Fruit fly (Drosophila melanogaster) whole organism, embryonic: ENCODE measurements around the gene lectin-29Ca.

Source experiments
- CG10565 ChIP-seq: fragments of 200-800 bp; sonication (Bioruptor generic); optimal IDR thresholded peaks from 3 replicates; lab custom pipeline; 2016; ENCODE audit warnings: missing biosample characterization, mild to moderate bottlenecking, missing genetic modification characterization
- CG10979 ChIP-seq: fragments of 200-800 bp; sonication (Bioruptor generic); optimal IDR thresholded peaks from 2 replicates; lab custom pipeline; 2018; ENCODE audit warnings: missing biosample characterization, mild to moderate bottlenecking, missing genetic modification characterization, moderate library complexity
- CG11456 ChIP-seq: fragments of 200-800 bp; sonication (Bioruptor generic); IDR thresholded peaks from 3 replicates; pipeline ENCODE4 v1.3.6; 2022; ENCODE audit warnings: missing biosample characterization, missing genetic modification characterization
- CG12071 ChIP-seq: fragments of 200-800 bp; sonication (Bioruptor generic); optimal IDR thresholded peaks from 3 replicates; lab custom pipeline; 2018; ENCODE audit warnings: missing biosample characterization, mild to moderate bottlenecking, missing genetic modification characterization
- CG13775 ChIP-seq: fragments of 200-800 bp; sonication (Bioruptor generic); optimal IDR thresholded peaks from 3 replicates; lab custom pipeline; 2017; ENCODE audit warnings: missing biosample characterization, mild to moderate bottlenecking, missing genetic modification characterization
- CG16813 ChIP-seq: fragments of 200-800 bp; sonication (Bioruptor generic); IDR thresholded peaks from 3 replicates; pipeline ENCODE4 v1.3.6; 2022; ENCODE audit warnings: missing biosample characterization, missing genetic modification characterization; ENCODE audit not compliant: partially characterized antibody
- CG17612 ChIP-seq: fragments of 200-800 bp; sonication (Bioruptor generic); IDR thresholded peaks from 2 replicates; pipeline ENCODE4 v1.3.6; 2022; ENCODE audit warnings: missing biosample characterization, missing genetic modification characterization
- CG18262 ChIP-seq: fragments of 200-800 bp; optimal IDR thresholded peaks from 3 replicates; lab custom pipeline; 2019; ENCODE audit warnings: missing biosample characterization, mild to moderate bottlenecking, missing genetic modification characterization, moderate library complexity
- CG2678 ChIP-seq: fragments of 200-800 bp; sonication (Bioruptor generic); optimal IDR thresholded peaks from 3 replicates; lab custom pipeline; 2019; ENCODE audit warnings: missing biosample characterization, mild to moderate bottlenecking, missing genetic modification characterization, moderate library complexity
- CG30403 ChIP-seq: fragments of 200-800 bp; sonication (Bioruptor generic); optimal IDR thresholded peaks from 3 replicates; lab custom pipeline; 2016; ENCODE audit warnings: missing biosample characterization, missing genetic modification characterization
- CG34224 ChIP-seq: fragments of 200-800 bp; sonication (Bioruptor generic); IDR thresholded peaks from 3 replicates; pipeline ENCODE4 v1.3.6; 2022; ENCODE audit warnings: missing biosample characterization, missing genetic modification characterization; ENCODE audit not compliant: partially characterized antibody
- CG4328 ChIP-seq: fragments of 200-800 bp; sonication (Bioruptor generic); optimal IDR thresholded peaks from 3 replicates; lab custom pipeline; 2017; ENCODE audit warnings: missing biosample characterization, missing genetic modification reagents, missing genetic modification characterization
- CG6765 ChIP-seq: fragments of 200-800 bp; sonication (Bioruptor generic); optimal IDR thresholded peaks from 3 replicates; lab custom pipeline; 2017; ENCODE audit warnings: missing biosample characterization, mild to moderate bottlenecking, missing genetic modification characterization
- CG7357 ChIP-seq: fragments of 200-800 bp; sonication (Bioruptor generic); IDR thresholded peaks from 3 replicates; pipeline ENCODE4 v1.3.6; 2022; ENCODE audit warnings: missing biosample characterization, missing genetic modification characterization
- CG7745 ChIP-seq: fragments of 200-800 bp; sonication (Bioruptor generic); optimal IDR thresholded peaks from 2 replicates; lab custom pipeline; 2018; ENCODE audit warnings: missing biosample characterization, mild to moderate bottlenecking, missing genetic modification characterization, moderate library complexity
- CG7786 ChIP-seq: fragments of 200-800 bp; sonication (Bioruptor generic); optimal IDR thresholded peaks from 2 replicates; lab custom pipeline; 2016; ENCODE audit warnings: missing biosample characterization, missing genetic modification characterization
- CG8478 ChIP-seq: fragments of >200 bp; optimal IDR thresholded peaks from 2 replicates; lab custom pipeline; 2018
- CG9437 ChIP-seq: fragments of 200-800 bp; sonication (Bioruptor generic); optimal IDR thresholded peaks from 2 replicates; lab custom pipeline; 2018; ENCODE audit warnings: missing biosample characterization, mild to moderate bottlenecking, missing genetic modification characterization
- CTCF ChIP-seq: fragments of 200-800 bp; sonication (Bioruptor generic); optimal IDR thresholded peaks from 2 replicates; lab custom pipeline; 2017; ENCODE audit warnings: missing biosample characterization, mild to moderate bottlenecking, missing genetic modification characterization, moderate library complexity
- Camta ChIP-seq: fragments of 200-800 bp; sonication (Bioruptor generic); optimal IDR thresholded peaks from 2 replicates; lab custom pipeline; 2016; ENCODE audit warnings: missing biosample characterization, missing genetic modification characterization
- CrebB ChIP-seq: fragments of 200-800 bp; sonication (Bioruptor generic); optimal IDR thresholded peaks from 3 replicates; lab custom pipeline; 2018; ENCODE audit warnings: missing biosample characterization, mild to moderate bottlenecking, missing genetic modification characterization
- Dbx ChIP-seq: fragments of 200-800 bp; sonication (Bioruptor generic); IDR thresholded peaks from 3 replicates; pipeline ENCODE4 v1.3.6; 2022; ENCODE audit warnings: missing biosample characterization, missing genetic modification characterization
- Dek ChIP-seq: fragments of 200-800 bp; sonication (Bioruptor generic); optimal IDR thresholded peaks from 3 replicates; lab custom pipeline; 2019; ENCODE audit warnings: missing biosample characterization, mild to moderate bottlenecking, missing genetic modification characterization, moderate library complexity
- E2f2 ChIP-seq: fragments of 200-800 bp; sonication (Bioruptor generic); IDR thresholded peaks from 2 replicates; pipeline ENCODE4 v1.3.6; 2022; ENCODE audit warnings: missing biosample characterization, missing genetic modification characterization
- Fer1 ChIP-seq: fragments of 200-800 bp; sonication (Bioruptor generic); optimal IDR thresholded peaks from 2 replicates; lab custom pipeline; 2017; ENCODE audit warnings: missing biosample characterization, mild to moderate bottlenecking, missing genetic modification characterization
- H15 ChIP-seq: fragments of 200-800 bp; sonication (Bioruptor generic); IDR thresholded peaks from 3 replicates; pipeline ENCODE4 v1.3.6; 2022; ENCODE audit warnings: missing biosample characterization, missing genetic modification characterization
- Hmr ChIP-seq: fragments of 200-800 bp; sonication (Bioruptor generic); optimal IDR thresholded peaks from 3 replicates; lab custom pipeline; 2017; ENCODE audit warnings: mild to moderate bottlenecking, missing biosample characterization, missing genetic modification reagents, missing genetic modification characterization
- Hsf ChIP-seq: fragments of 200-800 bp; sonication (Bioruptor generic); optimal IDR thresholded peaks from 3 replicates; lab custom pipeline; 2016; ENCODE audit warnings: missing biosample characterization, missing genetic modification characterization
- MESR4 ChIP-seq: fragments of 200-800 bp; sonication (Bioruptor generic); optimal IDR thresholded peaks from 2 replicates; lab custom pipeline; 2018; ENCODE audit warnings: missing biosample characterization, mild to moderate bottlenecking, missing genetic modification characterization, moderate library complexity
- Myb ChIP-seq: fragments of 200-800 bp; sonication (Bioruptor generic); optimal IDR thresholded peaks from 2 replicates; lab custom pipeline; 2016; ENCODE audit warnings: missing biosample characterization, missing genetic modification characterization
- Optix ChIP-seq: fragments of 200-800 bp; sonication (Bioruptor generic); IDR thresholded peaks from 3 replicates; pipeline ENCODE4 v1.3.6; 2022; ENCODE audit warnings: missing biosample characterization, missing genetic modification characterization
- YL-1 ChIP-seq: fragments of 200-800 bp; sonication (Bioruptor generic); optimal IDR thresholded peaks from 3 replicates; lab custom pipeline; 2017; ENCODE audit warnings: missing biosample characterization, mild to moderate bottlenecking, missing genetic modification characterization
- bbx ChIP-seq: fragments of 200-800 bp; sonication (Bioruptor generic); IDR thresholded peaks from 2 replicates; pipeline ENCODE4 v1.3.6; 2022; ENCODE audit warnings: missing biosample characterization, missing genetic modification characterization; ENCODE audit not compliant: partially characterized antibody
- crp ChIP-seq, 2 experiments: fragments of 200-800 bp; sonication (Bioruptor generic); optimal IDR thresholded peaks; 2 replicates in 1 of 2; 3 replicates in 1 of 2; lab custom pipeline; 2017; ENCODE audit warnings: missing biosample characterization in 2 of 2, missing genetic modification characterization in 2 of 2, mild to moderate bottlenecking in 1 of 2, moderate library complexity in 1 of 2
- fd3F ChIP-seq: fragments of 200-800 bp; sonication (Bioruptor generic); optimal IDR thresholded peaks from 2 replicates; lab custom pipeline; 2018; ENCODE audit warnings: missing biosample characterization, mild to moderate bottlenecking, missing genetic modification characterization, moderate library complexity
- gem ChIP-seq: fragments of 200-800 bp; sonication (Bioruptor generic); optimal IDR thresholded peaks from 2 replicates; lab custom pipeline; 2019; ENCODE audit warnings: missing biosample characterization, mild to moderate bottlenecking, missing genetic modification characterization, moderate library complexity
- her ChIP-seq: fragments of 200-800 bp; sonication (Bioruptor generic); optimal IDR thresholded peaks from 2 replicates; lab custom pipeline; 2016; ENCODE audit warnings: missing biosample characterization, missing genetic modification characterization
- nmo ChIP-seq: fragments of 200-800 bp; sonication (Bioruptor generic); optimal IDR thresholded peaks from 2 replicates; lab custom pipeline; 2018; ENCODE audit warnings: missing biosample characterization, mild to moderate bottlenecking, missing genetic modification characterization, moderate library complexity
- odd ChIP-seq: fragments of 200-800 bp; sonication (Bioruptor generic); optimal IDR thresholded peaks from 2 replicates; lab custom pipeline; 2017; ENCODE audit warnings: missing biosample characterization, mild to moderate bottlenecking, missing genetic modification characterization
- psq ChIP-seq: fragments of 200-800 bp; sonication (Bioruptor generic); optimal IDR thresholded peaks from 2 replicates; lab custom pipeline; 2017; ENCODE audit warnings: missing biosample characterization, missing genetic modification characterization
- row ChIP-seq: fragments of 200-800 bp; sonication (Bioruptor generic); IDR thresholded peaks from 3 replicates; pipeline ENCODE4 v1.3.6; 2022; ENCODE audit warnings: missing biosample characterization, missing genetic modification characterization
- sens ChIP-seq: fragments of 200-800 bp; sonication (Bioruptor generic); peaks from one replicate; lab custom pipeline; 2016; ENCODE audit warnings: missing biosample characterization, missing genetic modification characterization
- sens-2 ChIP-seq: fragments of 200-800 bp; sonication (Bioruptor generic); IDR thresholded peaks from 2 replicates; pipeline ENCODE4 v1.3.6; 2022; ENCODE audit warnings: missing biosample characterization, missing genetic modification characterization
- slbo ChIP-seq: fragments of 200-800 bp; sonication (Bioruptor generic); IDR thresholded peaks from 2 replicates; pipeline ENCODE4 v1.3.6; 2022; ENCODE audit warnings: missing biosample characterization, missing genetic modification characterization
- ssp ChIP-seq: fragments of 200-800 bp; sonication (Bioruptor generic); IDR thresholded peaks from 2 replicates; pipeline ENCODE4 v1.3.6; 2022; ENCODE audit warnings: missing biosample characterization, missing genetic modification characterization
- stc ChIP-seq: fragments of 200-800 bp; sonication (Bioruptor generic); IDR thresholded peaks from 2 replicates; pipeline ENCODE4 v1.3.6; 2022; ENCODE audit warnings: missing biosample characterization, missing genetic modification characterization
- stwl ChIP-seq: fragments of 200-800 bp; sonication (Bioruptor generic); optimal IDR thresholded peaks from 3 replicates; lab custom pipeline; 2018; ENCODE audit warnings: missing biosample characterization, mild to moderate bottlenecking, missing genetic modification characterization, moderate library complexity
- tap ChIP-seq: fragments of 200-800 bp; optimal IDR thresholded peaks from 3 replicates; lab custom pipeline; 2019; ENCODE audit warnings: missing biosample characterization, mild to moderate bottlenecking, missing genetic modification characterization, moderate library complexity
- vnd ChIP-seq: fragments of 200-800 bp; sonication (Bioruptor generic); IDR thresholded peaks from 3 replicates; pipeline ENCODE4 v1.3.6; 2022; ENCODE audit warnings: missing biosample characterization, missing genetic modification characterization; ENCODE audit not compliant: partially characterized antibody
- vvl ChIP-seq: fragments of 200-800 bp; sonication (Bioruptor generic); IDR thresholded peaks from 2 replicates; pipeline ENCODE4 v1.3.6; 2022; ENCODE audit warnings: missing biosample characterization, missing genetic modification characterization
- zfh2 ChIP-seq: fragments of 200-800 bp; sonication (Bioruptor generic); optimal IDR thresholded peaks from 2 replicates; lab custom pipeline; 2016; ENCODE audit warnings: missing biosample characterization, missing genetic modification characterization

Gene lectin-29Ca

dm6 chr2L:8361204-8361952 is 32.7 kb downstream of the lectin-29Ca start (continued):
- TF ChIP-seq stwl (tag; lab: Kevin White, UChicago) (no peak), sens-2 (no peak), CG11456 (peak; percentile 35; the same call in 1 of the 3 replicates), Camta (no peak), CG6765 (GFP tag; lab: Kevin White, UChicago) (no peak), CG7357 (GFP tag; lab: Robert Waterston, UW) (no peak), CG7786 (GFP tag; lab: Kevin White, UChicago) (no peak), CG10565 (GFP tag; lab: Kevin White, UChicago) (no peak), CG10979 (peak; percentile 35), vvl (GFP tag; lab: Robert Waterston, UW) (no peak), CTCF (no peak), Hmr (GFP tag; lab: Kevin White, UChicago) (peak; percentile 43), crp (GFP tag; optimal IDR thresholded peaks at IDR 0.05; lab: Kevin White, UChicago) (no peak), CG18262 (tag; lab: Kevin White, UChicago) (peak; percentile 43), odd (GFP tag; lab: Kevin White, UChicago) (no peak), ssp (GFP tag; lab: Robert Waterston, UW) (no peak), vnd (no peak), nmo (GFP tag; lab: Kevin White, UChicago) (peak; percentile 46), zfh2 (GFP tag; lab: Kevin White, UChicago) (peak; percentile 27), CG17612 (no peak), E2f2 (GFP tag; lab: Robert Waterston, UW) (no peak), CG13775 (GFP tag; lab: Kevin White, UChicago) (no peak), fd3F (GFP tag; lab: Kevin White, UChicago) (no peak), CG2678 (tag; lab: Kevin White, UChicago) (peak; percentile 52), row (peak; percentile 41; the same call in 2 of the 3 replicates), CG30403 (GFP tag; lab: Kevin White, UChicago) (peak; percentile 40), CG4328 (peak; percentile 1), Dbx (GFP tag; lab: Robert Waterston, UW) (no peak), H15 (no peak), slbo (no peak), her (GFP tag; lab: Kevin White, UChicago) (no peak), Hsf (peak; percentile 21), bbx (no peak), tap (tag; lab: Kevin White, UChicago) (no peak), CG16813 (no peak), YL-1 (GFP tag; lab: Kevin White, UChicago) (no peak), CG12071 (GFP tag; lab: Kevin White, UChicago) (no peak), Optix (no peak), CG7745 (tag; lab: Kevin White, UChicago) (no peak), stc (no peak), CG8478 (lab: Kevin White, UChicago) (no peak), sens (GFP tag; lab: Kevin White, UChicago) (peak; percentile 82), MESR4 (GFP tag; lab: Kevin White, UChicago) (no peak), CG9437 (GFP tag; lab: Kevin White, UChicago) (no peak), Dek (tag; lab: Kevin White, UChicago) (no peak), Fer1 (GFP tag; lab: Kevin White, UChicago) (no peak), psq (no peak), CrebB (tag; lab: Kevin White, UChicago) (no peak), CG34224 (no peak), gem (tag; lab: Kevin White, UChicago) (peak; percentile 55), Myb (GFP tag; lab: Kevin White, UChicago) (no peak)
